Worm (Caenorhabditis elegans): ENCODE results near the gene dod-24.

- TF ChIP-seq W03F9.2 (tag; optimal IDR thresholded peaks at IDR 0.05) (no peak), dao-5 (tag; optimal IDR thresholded peaks at IDR 0.05) (no peak), him-1 (tag; optimal IDR thresholded peaks at IDR 0.05) (no peak)
These were observed 48.0 kb downstream of the dod-24 start, which contains the start of gene K08D8.12 for ce11 chrIV:12893166-12893565.
